Worm (Caenorhabditis elegans): ENCODE data around the gene C44B9.3.

Gene C44B9.3

DNA sequence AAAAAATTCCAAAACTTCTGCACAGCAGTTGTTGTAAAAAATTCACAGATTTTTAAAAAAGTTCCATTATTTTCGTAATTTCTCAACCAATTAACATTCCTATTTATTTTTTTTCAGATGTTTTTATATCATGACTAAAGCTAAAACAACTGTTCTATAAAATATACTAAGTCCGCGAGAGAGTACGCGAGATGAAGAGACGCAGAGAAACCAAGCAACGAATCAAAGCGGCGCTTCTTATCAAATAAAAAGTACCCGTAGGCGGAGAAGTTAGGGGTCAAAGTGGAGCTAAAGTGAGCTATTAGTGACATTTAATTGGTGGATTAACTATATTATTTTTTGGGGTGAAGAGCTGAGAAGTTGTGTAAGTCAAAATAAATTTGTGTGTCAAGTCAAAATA is 47.3 kb downstream of the C44B9.3 start, which contains the start of gene sbsp-1:
TSS of gene sbsp-1 (plus strand) at position 301 of the 400 bp plus-strand sequence.
- no peak for TF ChIP-seq fos-1 (tag; optimal IDR thresholded peaks at IDR 0.05)
- no peak for TF ChIP-seq blmp-1 (tag; optimal IDR thresholded peaks at IDR 0.05; ENCODE audit: insufficient read depth)
- TF ChIP-seq lin-11 (tag; optimal IDR thresholded peaks at IDR 0.05), result no peak
- no peak for TF ChIP-seq lin-13 (GFP tag; optimal IDR thresholded peaks at IDR 0.05)
- no peak for TF ChIP-seq nhr-6 (tag; optimal IDR thresholded peaks at IDR 0.05)
- no peak for TF ChIP-seq ceh-16 (tag; optimal IDR thresholded peaks at IDR 0.05)
- TF ChIP-seq unc-39 (tag; optimal IDR thresholded peaks at IDR 0.05), result no peak
- no peak for TF ChIP-seq nhr-21 (tag; optimal IDR thresholded peaks at IDR 0.05)
- no peak for TF ChIP-seq nhr-11 (tag; optimal IDR thresholded peaks at IDR 0.05)
- no peak for TF ChIP-seq nhr-12 (tag; optimal IDR thresholded peaks at IDR 0.05)
- TF ChIP-seq gmeb-1 (tag; optimal IDR thresholded peaks at IDR 0.05), result no peak

DNA sequence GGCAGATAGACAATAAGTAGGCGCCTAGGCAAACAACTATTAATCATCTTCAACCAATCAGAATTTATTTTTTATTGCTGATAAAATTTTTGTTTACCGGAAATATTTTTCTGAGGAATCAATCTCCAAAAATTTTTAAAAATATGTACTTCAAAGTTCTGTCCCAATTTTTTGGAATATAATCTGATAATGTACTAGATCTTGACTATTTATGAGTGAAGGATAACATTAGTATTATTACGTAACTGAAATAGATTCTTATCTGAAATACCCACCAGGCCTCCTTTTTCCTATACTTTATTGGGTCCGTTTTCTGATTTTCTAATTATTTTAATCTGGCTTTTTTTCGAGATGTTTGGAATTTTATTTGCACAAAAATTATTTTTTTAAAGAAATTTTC is 48.5 kb downstream of the C44B9.3 start:
- TF ChIP-seq fos-1 (tag; optimal IDR thresholded peaks at IDR 0.05) (no peak), unc-62 (GFP tag; optimal IDR thresholded peaks at IDR 0.05) (no peak), egl-27 (tag; optimal IDR thresholded peaks at IDR 0.05) (no peak), nhr-21 (tag; optimal IDR thresholded peaks at IDR 0.05) (no peak), gmeb-1 (tag; optimal IDR thresholded peaks at IDR 0.05) (no peak), nhr-129 (tag; optimal IDR thresholded peaks at IDR 0.05) (no peak), nhr-10 (tag; optimal IDR thresholded peaks at IDR 0.05) (no peak), nhr-11 (tag; optimal IDR thresholded peaks at IDR 0.05) (no peak), skn-1 (tag; optimal IDR thresholded peaks at IDR 0.05) (no peak), ceh-82 (tag; optimal IDR thresholded peaks at IDR 0.05) (no peak), aly-2 (tag; optimal IDR thresholded peaks at IDR 0.05) (no peak), lin-39 (tag; optimal IDR thresholded peaks at IDR 0.05) (no peak), R02D3.7 (tag; optimal IDR thresholded peaks at IDR 0.05) (no peak), ztf-4 (tag; optimal IDR thresholded peaks at IDR 0.05) (no peak), sma-3 (GFP tag; optimal IDR thresholded peaks at IDR 0.05) (no peak)

Measured in whole organism, L2 larva.